Worm (Caenorhabditis elegans) whole organism, L4 larva: ENCODE data around the gene Y116A8C.470.

Experiments used
- D1046.2 ChIP-seq: fragments of 200-800 bp; sonication (Bioruptor generic); IDR thresholded peaks from 2 replicates; pipeline ENCODE4 v1.3.6; 2022; ENCODE audit warnings: missing genetic modification characterization, missing compliant biosample characterization
- F10B5.3 ChIP-seq: sonication (generic microtip); optimal IDR thresholded peaks from 2 replicates; lab custom pipeline; 2016; ENCODE audit warnings: mild to moderate bottlenecking, missing genetic modification characterization, missing compliant biosample characterization
- F49E8.2 ChIP-seq: sonication (generic microtip); optimal IDR thresholded peaks from 2 replicates; lab custom pipeline; 2016; ENCODE audit warnings: missing compliant biosample characterization, mild to moderate bottlenecking, missing genetic modification characterization, borderline replicate concordance
- T26A8.4 ChIP-seq: fragments of 200-800 bp; sonication (Bioruptor generic); IDR thresholded peaks from 2 replicates; pipeline ENCODE4 v1.3.6; 2022; ENCODE audit warnings: missing genetic modification characterization, missing compliant biosample characterization
- ZK337.2 ChIP-seq: fragments of 200-800 bp; sonication (Bioruptor generic); IDR thresholded peaks from 2 replicates; pipeline ENCODE4 v1.3.6; 2022; ENCODE audit warnings: missing genetic modification reagents, missing genetic modification characterization, missing compliant biosample characterization
- aha-1 ChIP-seq: fragments of 150-350 bp; peaks from one replicate; lab custom pipeline; 2014; ENCODE audit warnings: missing biosample characterization, missing genetic modification characterization
- ama-1 ChIP-seq: fragments of 150-350 bp; optimal IDR thresholded peaks from 2 replicates; lab custom pipeline; 2014; ENCODE audit warnings: inconsistent platforms, mixed read lengths
- ceh-28 ChIP-seq: fragments of 150-350 bp; optimal IDR thresholded peaks from 2 replicates; lab custom pipeline; 2014; ENCODE audit warnings: missing biosample characterization, missing genetic modification reagents, missing genetic modification characterization
- ceh-62 ChIP-seq: sonication (generic microtip); optimal IDR thresholded peaks from 2 replicates; lab custom pipeline; 2017; ENCODE audit warnings: missing biosample characterization, missing genetic modification characterization
- ceh-82 ChIP-seq: sonication (generic microtip); optimal IDR thresholded peaks from 2 replicates; lab custom pipeline; 2017; ENCODE audit warnings: missing biosample characterization, missing genetic modification characterization
- cey-2 ChIP-seq: sonication (generic microtip); optimal IDR thresholded peaks from 3 replicates; lab custom pipeline; 2017; ENCODE audit warnings: missing genetic modification characterization, mild to moderate bottlenecking, missing compliant biosample characterization, antibody characterized with exemption, borderline replicate concordance; ENCODE audit not compliant: insufficient read depth
- ctbp-1 ChIP-seq: fragments of 200-800 bp; sonication (Bioruptor generic); IDR thresholded peaks from 2 replicates; pipeline ENCODE4 v1.3.6; 2022; ENCODE audit warnings: missing genetic modification reagents, missing genetic modification characterization, missing compliant biosample characterization
- dmd-9 ChIP-seq: fragments of 200-800 bp; sonication (Bioruptor generic); IDR thresholded peaks from 2 replicates; pipeline ENCODE4 v1.3.6; 2022; ENCODE audit warnings: missing genetic modification reagents, missing genetic modification characterization, missing compliant biosample characterization
- egl-27 ChIP-seq: sonication (generic microtip); optimal IDR thresholded peaks from 3 replicates; lab custom pipeline; 2017; ENCODE audit warnings: missing biosample characterization, missing genetic modification reagents, missing genetic modification characterization
- egl-43 ChIP-seq: fragments of 200-800 bp; sonication (Bioruptor generic); IDR thresholded peaks from 2 replicates; pipeline ENCODE4 v1.3.6; 2022; ENCODE audit warnings: missing genetic modification reagents, missing genetic modification characterization, missing compliant biosample characterization
- fkh-10 ChIP-seq: fragments of 150-350 bp; optimal IDR thresholded peaks from 2 replicates; lab custom pipeline; 2014; ENCODE audit warnings: missing biosample characterization, missing genetic modification reagents, missing genetic modification characterization
- gei-8 ChIP-seq: fragments of 200-800 bp; sonication (Bioruptor generic); optimal IDR thresholded peaks from 2 replicates; lab custom pipeline; 2018; ENCODE audit warnings: mild to moderate bottlenecking, missing genetic modification characterization, missing compliant biosample characterization
- hif-1 ChIP-seq, 2 experiments: sonication (generic microtip); optimal IDR thresholded peaks; 2 replicates each; lab custom pipeline; 2016 to 2017; ENCODE audit warnings: missing compliant biosample characterization in 2 of 2, missing genetic modification characterization in 2 of 2, missing genetic modification reagents in 2 of 2, missing genotype in 2 of 2, mild to moderate bottlenecking in 1 of 2
- hlh-30 ChIP-seq: sonication (generic microtip); optimal IDR thresholded peaks from 2 replicates; lab custom pipeline; 2017; ENCODE audit warnings: antibody characterized with exemption, mild to moderate bottlenecking, missing genetic modification characterization, missing compliant biosample characterization; ENCODE audit not compliant: insufficient read depth
- hmg-1.1 ChIP-seq: fragments of 200-800 bp; sonication (Bioruptor generic); IDR thresholded peaks from 2 replicates; pipeline ENCODE4 v1.3.6; 2022; ENCODE audit warnings: missing genetic modification reagents, missing genetic modification characterization, missing compliant biosample characterization
- lin-15B ChIP-seq: fragments of 150-350 bp; sonication (generic microtip); optimal IDR thresholded peaks from 3 replicates; lab custom pipeline; 2014; ENCODE audit warnings: missing biosample characterization, missing genetic modification characterization
- lsy-2 ChIP-seq, 2 experiments: fragments of 150-350 bp in 1 of 2; sonication (generic microtip) in 1 of 2; optimal IDR thresholded peaks; 2 replicates each; lab custom pipeline; 2014 to 2017; ENCODE audit warnings: missing biosample characterization in 2 of 2, missing genetic modification characterization in 2 of 2
- mep-1 ChIP-seq: fragments of 150-350 bp; sonication (generic microtip); optimal IDR thresholded peaks from 3 replicates; lab custom pipeline; 2014; ENCODE audit warnings: missing biosample characterization, missing genetic modification characterization
- mes-2 ChIP-seq: sonication (generic microtip); optimal IDR thresholded peaks from 2 replicates; lab custom pipeline; 2016; ENCODE audit warnings: missing genotype, mild to moderate bottlenecking, missing genetic modification characterization, missing compliant biosample characterization; ENCODE audit not compliant: poor library complexity, severe bottlenecking
- mxl-2 ChIP-seq: fragments of 200-800 bp; sonication (Bioruptor generic); conservative IDR thresholded peaks from 2 replicates; pipeline ENCODE4 v1.3.6; 2022; ENCODE audit warnings: missing genetic modification reagents, missing genetic modification characterization, missing compliant biosample characterization
- nhr-111 ChIP-seq: fragments of 200-800 bp; sonication (Bioruptor generic); optimal IDR thresholded peaks from 2 replicates; lab custom pipeline; 2018; ENCODE audit warnings: mild to moderate bottlenecking, missing genetic modification characterization, missing compliant biosample characterization
- nhr-41 ChIP-seq: fragments of 200-800 bp; sonication (Bioruptor generic); IDR thresholded peaks from 2 replicates; pipeline ENCODE4 v1.3.6; 2022; ENCODE audit warnings: missing genetic modification reagents, missing genetic modification characterization, missing compliant biosample characterization
- nhr-42 ChIP-seq: fragments of 200-800 bp; sonication (Bioruptor generic); IDR thresholded peaks from 2 replicates; pipeline ENCODE4 v1.3.6; 2022; ENCODE audit warnings: missing genetic modification characterization, missing compliant biosample characterization
- nhr-6 ChIP-seq: fragments of 150-350 bp; optimal IDR thresholded peaks from 2 replicates; lab custom pipeline; 2014; ENCODE audit warnings: missing biosample characterization, missing genetic modification characterization
- pha-4 ChIP-seq, 2 experiments: fragments of 150-350 bp in 1 of 2; fragments of 200-800 bp in 1 of 2; sonication (Bioruptor generic) in 1 of 2; IDR thresholded peaks in 1 of 2; optimal IDR thresholded peaks in 1 of 2; 2 replicates each; pipeline versions ENCODE4 v1.3.6 to Lab custom; 2014 to 2022; ENCODE audit warnings: missing genetic modification characterization in 2 of 2, missing genetic modification reagents in 2 of 2, missing biosample characterization in 1 of 2, missing compliant biosample characterization in 1 of 2
- sdz-12 ChIP-seq: fragments of 200-800 bp; sonication (Bioruptor generic); optimal IDR thresholded peaks from 2 replicates; lab custom pipeline; 2018; ENCODE audit warnings: mild to moderate bottlenecking, missing genetic modification characterization, missing compliant biosample characterization
- set-16 ChIP-seq: fragments of 200-800 bp; sonication (Bioruptor generic); IDR thresholded peaks from 2 replicates; pipeline ENCODE4 v1.3.6; 2022; ENCODE audit warnings: missing genetic modification reagents, missing genetic modification characterization, missing compliant biosample characterization
- snpc-1.2 ChIP-seq: fragments of 200-800 bp; sonication (Bioruptor generic); IDR thresholded peaks from 2 replicates; pipeline ENCODE4 v1.3.6; 2022; ENCODE audit warnings: missing genetic modification reagents, missing genetic modification characterization, missing compliant biosample characterization
- snpc-4 ChIP-seq: fragments of 150-350 bp; optimal IDR thresholded peaks from 2 replicates; lab custom pipeline; 2014; ENCODE audit warnings: missing biosample characterization, missing genetic modification characterization
- spr-1 ChIP-seq: sonication (generic microtip); optimal IDR thresholded peaks from 2 replicates; lab custom pipeline; 2016; ENCODE audit warnings: mild to moderate bottlenecking, missing genetic modification characterization, missing compliant biosample characterization
- spr-3 ChIP-seq: fragments of 200-800 bp; sonication (Bioruptor generic); optimal IDR thresholded peaks from 2 replicates; lab custom pipeline; 2018; ENCODE audit warnings: mild to moderate bottlenecking, missing genetic modification characterization, missing compliant biosample characterization
- tag-97 ChIP-seq: fragments of 200-800 bp; sonication (Bioruptor generic); IDR thresholded peaks from 2 replicates; pipeline ENCODE4 v1.3.6; 2022; ENCODE audit warnings: missing genetic modification characterization, missing compliant biosample characterization
- unc-62 ChIP-seq, 3 experiments: fragments of 150-350 bp in 1 of 3; sonication (generic microtip); optimal IDR thresholded peaks in 2 of 3; peaks in 1 of 3; 1 replicate in 1 of 3; 2 replicates in 2 of 3; lab custom pipeline; 2014 to 2017; ENCODE audit warnings: missing biosample characterization in 3 of 3, missing genetic modification characterization in 3 of 3, missing genetic modification reagents in 3 of 3, missing genotype in 1 of 3
- zag-1 ChIP-seq: fragments of 150-350 bp; optimal IDR thresholded peaks from 2 replicates; lab custom pipeline; 2014; ENCODE audit warnings: missing biosample characterization, missing genetic modification characterization
- zfp-3 ChIP-seq: fragments of 200-800 bp; sonication (Bioruptor generic); conservative IDR thresholded peaks from 2 replicates; pipeline ENCODE4 v1.3.6; 2022; ENCODE audit warnings: missing genetic modification reagents, missing genetic modification characterization, missing compliant biosample characterization
- zip-11 ChIP-seq: fragments of 200-800 bp; sonication (Bioruptor generic); IDR thresholded peaks from 2 replicates; pipeline ENCODE4 v1.3.6; 2022; ENCODE audit warnings: missing genetic modification characterization, missing compliant biosample characterization

Y116A8C.470 gene

DNA sequence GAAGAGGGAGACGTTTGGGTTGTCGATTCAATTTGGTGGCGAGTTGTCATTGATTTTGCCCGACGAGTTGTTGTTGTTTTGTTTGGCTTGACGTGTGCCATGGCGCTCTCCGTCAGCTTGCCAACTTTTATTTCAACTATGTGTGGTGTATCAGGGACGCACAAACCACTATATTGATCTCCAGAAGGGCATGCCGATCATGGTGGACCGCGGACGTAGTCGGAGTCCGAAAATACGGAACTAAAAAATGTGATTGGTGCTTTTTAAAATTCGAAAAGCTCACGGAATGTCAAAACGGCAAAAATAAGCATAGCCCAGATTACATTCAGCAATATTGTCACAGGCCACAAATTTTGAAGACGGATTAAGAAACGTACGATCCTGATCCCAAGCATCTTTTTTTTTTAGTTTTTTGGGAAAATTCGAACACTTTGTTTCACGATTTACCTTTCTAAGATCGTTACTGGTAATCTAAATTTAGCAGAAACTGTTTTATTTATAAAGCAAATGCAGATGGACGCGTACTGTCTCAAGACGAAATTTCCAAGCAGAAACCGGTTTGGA, at the start of gene Y116A8C.470, which contains the start of gene Y116A8C.463:
Gene Y116A8C.470, minus strand, starts transcription at position 101 of the 564 bp plus-strand sequence.
Gene Y116A8C.463, plus strand, starts transcription at position 514 of the 564 bp plus-strand sequence.
- TF ChIP-seq zip-11: no peak

- TF ChIP-seq set-16 (GFP tag; lab: Robert Waterston, UW) (peak; percentile 93), hmg-1.1 (GFP tag; lab: Robert Waterston, UW) (no peak), ceh-28 (tag; lab: Kevin White, UChicago) (peak; percentile 72), egl-43 (0 out of 2 replicates have a peak, but pooled peaks have one; percentile 48)
Observed at ce11 chrIV:16962445-16962844, 43.3 kb upstream of the Y116A8C.470 start.

ce11 chrIV:16952389-16952788, 33.3 kb upstream of the Y116A8C.470 start:
- peak; percentile 82 for TF ChIP-seq aha-1 (tag; lab: Kevin White, UChicago)
- no peak for TF ChIP-seq sdz-12
- peak; percentile 52 for TF ChIP-seq set-16 (GFP tag; lab: Robert Waterston, UW)

DNA sequence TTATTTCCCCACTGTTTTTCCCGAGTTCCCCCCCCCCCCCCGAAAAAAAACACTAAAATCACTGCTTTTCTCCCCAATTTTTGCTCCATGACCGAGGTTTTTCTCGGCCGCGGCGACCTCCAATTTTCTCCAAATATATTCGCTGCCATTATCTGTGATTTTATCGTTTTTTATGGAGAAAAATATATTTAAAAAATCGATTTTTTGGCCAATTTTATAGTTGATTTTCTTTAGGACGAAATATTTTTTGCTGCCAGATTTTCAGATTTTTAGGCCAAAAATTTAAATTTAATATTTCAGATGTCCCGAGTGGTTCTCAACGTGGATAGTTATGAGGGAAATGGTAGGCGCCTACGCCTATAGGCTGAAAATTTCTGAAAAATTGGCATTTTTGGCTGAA, 30.7 kb upstream of the Y116A8C.470 start, which contains the start of gene rad-54.B:
Gene rad-54.B, plus strand, starts transcription at position 301 of the 400 bp plus-strand sequence.
- TF ChIP-seq tag-97 (no peak), spr-3 (no peak), ceh-62 (no peak), mxl-2 (GFP tag; lab: Robert Waterston, UW) (no peak), fkh-10 (GFP tag; lab: Kevin White, UChicago) (no peak), snpc-1.2 (GFP tag; lab: Robert Waterston, UW) (no peak), ama-1 (lab: Kevin White, UChicago) (peak; percentile 16)

- TF ChIP-seq snpc-1.2 (GFP tag; lab: Robert Waterston, UW) (peak; percentile 81), zfp-3 (GFP tag; lab: Robert Waterston, UW) (no peak), F49E8.2 (tag; lab: Kevin White, UChicago) (peak; percentile 48), spr-3 (no peak), nhr-41 (GFP tag; lab: Robert Waterston, UW) (no peak), snpc-4 (no peak), aha-1 (tag; lab: Kevin White, UChicago) (peak; percentile 96), pha-4 (GFP tag; IDR thresholded peaks at IDR 0.05; lab: Robert Waterston, UW) (peak; percentile 39; the same call in 1 of the 2 replicates), pha-4 (tag; optimal IDR thresholded peaks at IDR 0.05; lab: Kevin White, UChicago) (no peak), lin-15B (no peak), ceh-82 (tag; lab: Kevin White, UChicago) (no peak), lsy-2 (tag; optimal IDR thresholded peaks at IDR 0.05; lab: Kevin White, UChicago) (peak in 1 of 2 experiments; percentile 61), gei-8 (GFP tag; lab: Kevin White, UChicago) (no peak), cey-2 (no peak), mes-2 (tag; lab: Kevin White, UChicago) (peak; percentile 96), hif-1 (tag; optimal IDR thresholded peaks at IDR 0.05; lab: Kevin White, UChicago) (peak in 1 of 2 experiments; percentile 30), D1046.2 (GFP tag; lab: Robert Waterston, UW) (no peak), nhr-6 (peak; percentile 11), hlh-30 (tag; lab: Kevin White, UChicago) (peak; percentile 62), spr-1 (tag; lab: Kevin White, UChicago) (peak; percentile 30), fkh-10 (GFP tag; lab: Kevin White, UChicago) (no peak), ctbp-1 (GFP tag; lab: Robert Waterston, UW) (no peak), zag-1 (tag; lab: Kevin White, UChicago) (no peak), egl-27 (tag; lab: Kevin White, UChicago) (no peak), ZK337.2 (GFP tag; lab: Robert Waterston, UW) (no peak), mep-1 (tag; lab: Kevin White, UChicago) (peak; percentile 44), nhr-42 (GFP tag; lab: Robert Waterston, UW) (peak; percentile 57; the same call in 1 of the 2 replicates), nhr-111 (GFP tag; lab: Kevin White, UChicago) (no peak), T26A8.4 (GFP tag; lab: Robert Waterston, UW) (peak; percentile 32; the same call in 1 of the 2 replicates), dmd-9 (GFP tag; lab: Robert Waterston, UW) (no peak), unc-62 (GFP tag; optimal IDR thresholded peaks at IDR 0.05 in 1 of 2; lab: Kevin White, UChicago) (no peak), unc-62 (tag; optimal IDR thresholded peaks at IDR 0.05; lab: Kevin White, UChicago) (no peak), F10B5.3 (tag; lab: Kevin White, UChicago) (peak; percentile 21)
Observed at ce11 chrIV:16946746-16947145, 27.6 kb upstream of the Y116A8C.470 start, which contains the start of the genes Y116A8C.9 and arf-6. Gene Y116A8C.9 (minus strand): TSS chrIV:16946800. Gene arf-6 (plus strand): TSS chrIV:16947120.
